Fruit fly (Drosophila melanogaster): ENCODE measurements around the gene CG34355.

The CG34355 gene

dm6 chr3R:23886270-23887095 lies 82.8 kb downstream of the CG34355 start (continued):
- peak; percentile 90 for TF ChIP-seq CG17328 (GFP tag; IDR thresholded peaks at IDR 0.05)
- peak; percentile 65 for TF ChIP-seq CG7786 (GFP tag; optimal IDR thresholded peaks at IDR 0.05)
- no peak; the same call in 1 of the 2 replicates for TF ChIP-seq CG5953 (GFP tag; IDR thresholded peaks at IDR 0.05)
- peak; percentile 3 for TF ChIP-seq CG7987 (GFP tag; optimal IDR thresholded peaks at IDR 0.05)
- peak; percentile 88 for TF ChIP-seq grau (tag; optimal IDR thresholded peaks at IDR 0.05)
- no peak for TF ChIP-seq Doc2 (GFP tag; IDR thresholded peaks at IDR 0.05)
- peak; percentile 82 for TF ChIP-seq CG5245 (GFP tag; optimal IDR thresholded peaks at IDR 0.05)
- no peak for TF ChIP-seq CG3995 (GFP tag; optimal IDR thresholded peaks at IDR 0.05)
- no peak for TF ChIP-seq HmgD (GFP tag; optimal IDR thresholded peaks at IDR 0.05)
- TF ChIP-seq Bteb2 (GFP tag; optimal IDR thresholded peaks at IDR 0.05), result peak; percentile 52
- TF ChIP-seq Optix (GFP tag; IDR thresholded peaks at IDR 0.05), result peak; percentile 81
- TF ChIP-seq sim (GFP tag; IDR thresholded peaks at IDR 0.05), result peak; percentile 83
- TF ChIP-seq Lim3 (GFP tag; IDR thresholded peaks at IDR 0.05), result no peak
- TF ChIP-seq tin (GFP tag; optimal IDR thresholded peaks at IDR 0.05), result peak; percentile 82
- peak; percentile 73 for TF ChIP-seq org-1 (GFP tag; optimal IDR thresholded peaks at IDR 0.05)
- TF ChIP-seq CG10565 (GFP tag; optimal IDR thresholded peaks at IDR 0.05), result peak; percentile 41
- TF ChIP-seq gcm (GFP tag; optimal IDR thresholded peaks at IDR 0.05), result peak; percentile 93
- TF ChIP-seq ATbp (GFP tag; optimal IDR thresholded peaks at IDR 0.05), result peak; percentile 89
- peak; percentile 81 for TF ChIP-seq oc (tag; optimal IDR thresholded peaks at IDR 0.05)
- peak; percentile 64 for TF ChIP-seq slp2 (GFP tag; optimal IDR thresholded peaks at IDR 0.05)
- TF ChIP-seq Sox100B (GFP tag; optimal IDR thresholded peaks at IDR 0.05), result peak; percentile 91
- peak; percentile 74 for TF ChIP-seq NC2β (GFP tag; optimal IDR thresholded peaks at IDR 0.05)
- peak; percentile 57; the same call in 1 of the 2 replicates for TF ChIP-seq dan (GFP tag; IDR thresholded peaks at IDR 0.05)
- TF ChIP-seq CG14050 (GFP tag; IDR thresholded peaks at IDR 0.05), result peak; percentile 60
- TF ChIP-seq CG17186 (GFP tag; optimal IDR thresholded peaks at IDR 0.05), result peak; percentile 7
- TF ChIP-seq Hmx (GFP tag; optimal IDR thresholded peaks at IDR 0.05), result no peak
- no peak for TF ChIP-seq Oaz (GFP tag; IDR thresholded peaks at IDR 0.05)
- TF ChIP-seq CG10321 (GFP tag; IDR thresholded peaks at IDR 0.05), result no peak
- TF ChIP-seq lbe (GFP tag; optimal IDR thresholded peaks at IDR 0.05), result peak; percentile 91
- TF ChIP-seq ken (GFP tag; IDR thresholded peaks at IDR 0.05), result peak; percentile 76; the same call in 2 of the 3 replicates
- TF ChIP-seq Hr39 (optimal IDR thresholded peaks at IDR 0.05), result no peak
- TF ChIP-seq row (GFP tag; IDR thresholded peaks at IDR 0.05), result peak; percentile 93
- peak; percentile 35 for TF ChIP-seq tx (GFP tag; optimal IDR thresholded peaks at IDR 0.05)
- TF ChIP-seq Drgx (GFP tag; IDR thresholded peaks at IDR 0.05), result peak; percentile 88
- no peak for TF ChIP-seq psq (GFP tag; optimal IDR thresholded peaks at IDR 0.05)
- peak; percentile 84 for TF ChIP-seq CG11695 (GFP tag; IDR thresholded peaks at IDR 0.05)
- TF ChIP-seq Rfx (GFP tag; IDR thresholded peaks at IDR 0.05), result peak; percentile 63
- peak; percentile 77 for TF ChIP-seq Lhr (GFP tag; optimal IDR thresholded peaks at IDR 0.05)
- TF ChIP-seq Nf-YA (GFP tag; IDR thresholded peaks at IDR 0.05), result peak; percentile 62
- TF ChIP-seq bsh (GFP tag; optimal IDR thresholded peaks at IDR 0.05), result peak; percentile 90 to 94
- peak; percentile 32 for TF ChIP-seq Hand (GFP tag; optimal IDR thresholded peaks at IDR 0.05)
- TF ChIP-seq yki (optimal IDR thresholded peaks at IDR 0.05), result no peak
- peak; percentile 42 for TF ChIP-seq Fer2 (tag; optimal IDR thresholded peaks at IDR 0.05)
- no peak for TF ChIP-seq nerfin-2 (GFP tag; IDR thresholded peaks at IDR 0.05; ENCODE audit: partially characterized antibody)
- peak; percentile 62 for TF ChIP-seq Dad (GFP tag; optimal IDR thresholded peaks at IDR 0.05)
- TF ChIP-seq CG4820 (GFP tag; optimal IDR thresholded peaks at IDR 0.05), result peak; percentile 89
- peak; percentile 85 for TF ChIP-seq CG10959 (GFP tag; IDR thresholded peaks at IDR 0.05)
- peak; percentile 73 for TF ChIP-seq CG18599 (GFP tag; optimal IDR thresholded peaks at IDR 0.05)
- TF ChIP-seq Jarid2 (GFP tag; optimal IDR thresholded peaks at IDR 0.05), result peak; percentile 54
- TF ChIP-seq CG12236 (GFP tag; optimal IDR thresholded peaks at IDR 0.05), result peak; percentile 58
- peak; percentile 95 for TF ChIP-seq CG17829 (tag; optimal IDR thresholded peaks at IDR 0.05)

All from whole organism, embryonic.